Worm (Caenorhabditis elegans) whole organism, L1 larva: ENCODE results near the gene kup-1.

Source experiments
- C34B4.2 ChIP-seq: sonication (generic microtip); optimal IDR thresholded peaks from 2 replicates; lab custom pipeline; 2017; ENCODE audit warnings: mild to moderate bottlenecking, missing genetic modification characterization, missing compliant biosample characterization
- aha-1 ChIP-seq: fragments of 150-350 bp; optimal IDR thresholded peaks from 2 replicates; lab custom pipeline; 2014; ENCODE audit warnings: missing biosample characterization, missing genetic modification characterization
- aly-2 ChIP-seq: fragments of 150-350 bp; optimal IDR thresholded peaks from 2 replicates; lab custom pipeline; 2014; ENCODE audit warnings: missing biosample characterization, missing genetic modification characterization
- blmp-1 ChIP-seq: fragments of 150-350 bp; optimal IDR thresholded peaks from 2 replicates; lab custom pipeline; 2014; ENCODE audit warnings: missing biosample characterization, missing genetic modification characterization
- ceh-8 ChIP-seq: fragments of 200-800 bp; sonication (Bioruptor generic); optimal IDR thresholded peaks from 2 replicates; lab custom pipeline; 2018; ENCODE audit warnings: mild to moderate bottlenecking, missing genetic modification characterization, moderate library complexity, missing compliant biosample characterization
- efl-1 ChIP-seq, 4 experiments: fragments of 150-350 bp; optimal IDR thresholded peaks in 3 of 4; peaks in 1 of 4; 1 replicate in 1 of 4; 2 replicates in 3 of 4; lab custom pipeline; 2014; ENCODE audit warnings: missing biosample characterization in 2 of 4, missing genetic modification characterization in 2 of 4, missing genetic modification reagents in 2 of 4
- efl-3 ChIP-seq: fragments of 200-800 bp; sonication (Bioruptor generic); optimal IDR thresholded peaks from 2 replicates; lab custom pipeline; 2018; ENCODE audit warnings: mild to moderate bottlenecking, missing genetic modification characterization, missing compliant biosample characterization
- egl-27 ChIP-seq, 2 experiments: fragments of 150-350 bp in 1 of 2; sonication (generic microtip); optimal IDR thresholded peaks; 3 replicates each; lab custom pipeline; 2017 to 2018; ENCODE audit warnings: missing biosample characterization in 2 of 2, missing genetic modification characterization in 2 of 2, missing genetic modification reagents in 2 of 2
- elt-2 ChIP-seq: sonication (generic microtip); optimal IDR thresholded peaks from 2 replicates; lab custom pipeline; 2016; ENCODE audit warnings: missing genetic modification characterization, mild to moderate bottlenecking, inconsistent platforms, missing compliant biosample characterization, missing genetic modification reagents
- elt-3 ChIP-seq, 6 experiments: fragments of 150-350 bp in 1 of 6; sonication (generic microtip); optimal IDR thresholded peaks; 2 replicates each; lab custom pipeline; 2017 to 2018; ENCODE audit warnings: missing biosample characterization in 6 of 6, missing genetic modification characterization in 6 of 6, inconsistent platforms in 1 of 6
- ets-5 ChIP-seq: fragments of 200-800 bp; sonication (Bioruptor generic); IDR thresholded peaks from 2 replicates; pipeline ENCODE4 v1.3.6; 2022; ENCODE audit warnings: missing genetic modification characterization, missing compliant biosample characterization
- fkh-10 ChIP-seq: sonication (generic microtip); optimal IDR thresholded peaks from 2 replicates; lab custom pipeline; 2017; ENCODE audit warnings: missing biosample characterization, missing genetic modification reagents, missing genetic modification characterization
- fkh-4 ChIP-seq: sonication (generic microtip); optimal IDR thresholded peaks from 2 replicates; lab custom pipeline; 2016; ENCODE audit warnings: missing compliant biosample characterization, missing genetic modification characterization, borderline replicate concordance
- isw-1 ChIP-seq: fragments of 200-800 bp; sonication (Bioruptor generic); IDR thresholded peaks from 2 replicates; pipeline ENCODE4 v1.3.6; 2022; ENCODE audit warnings: missing genetic modification characterization, missing compliant biosample characterization
- lin-13 ChIP-seq: fragments of 150-350 bp; optimal IDR thresholded peaks from 2 replicates; lab custom pipeline; 2014; ENCODE audit warnings: missing biosample characterization, missing genetic modification reagents, missing genetic modification characterization
- lin-14 ChIP-seq: fragments of 200-800 bp; sonication (Bioruptor generic); optimal IDR thresholded peaks from 2 replicates; lab custom pipeline; 2018; ENCODE audit warnings: mild to moderate bottlenecking, missing genetic modification characterization, moderate library complexity, missing compliant biosample characterization
- lin-15B ChIP-seq: fragments of 150-350 bp; sonication (generic microtip); optimal IDR thresholded peaks from 3 replicates; lab custom pipeline; 2014; ENCODE audit warnings: missing biosample characterization, missing genetic modification characterization
- lin-35 ChIP-seq, 2 experiments: fragments of 150-350 bp; optimal IDR thresholded peaks; 2 replicates each; lab custom pipeline; 2014; ENCODE audit warnings: missing biosample characterization in 2 of 2, missing genetic modification characterization in 2 of 2, missing genetic modification reagents in 2 of 2
- lir-3 ChIP-seq: sonication (generic microtip); optimal IDR thresholded peaks from 2 replicates; lab custom pipeline; 2016; ENCODE audit warnings: mild to moderate bottlenecking, missing genetic modification characterization, moderate library complexity, missing compliant biosample characterization; ENCODE audit not compliant: poor library complexity
- lsy-2 ChIP-seq, 2 experiments: fragments of 150-350 bp; optimal IDR thresholded peaks; 2 replicates each; lab custom pipeline; 2014; ENCODE audit warnings: missing biosample characterization in 2 of 2, missing genetic modification characterization in 2 of 2
- mep-1 ChIP-seq: fragments of 150-350 bp; optimal IDR thresholded peaks from 2 replicates; lab custom pipeline; 2014; ENCODE audit warnings: missing biosample characterization, missing genetic modification characterization
- nhr-12 ChIP-seq: sonication (generic microtip); optimal IDR thresholded peaks from 2 replicates; lab custom pipeline; 2017; ENCODE audit warnings: missing biosample characterization, missing genetic modification characterization
- nhr-20 ChIP-seq: sonication (generic microtip); optimal IDR thresholded peaks from 2 replicates; lab custom pipeline; 2016; ENCODE audit warnings: mild to moderate bottlenecking, missing genetic modification characterization, missing compliant biosample characterization
- nhr-237 ChIP-seq: fragments of 150-350 bp; optimal IDR thresholded peaks from 2 replicates; lab custom pipeline; 2014; ENCODE audit warnings: missing biosample characterization, missing genetic modification characterization
- nhr-47 ChIP-seq: sonication (generic microtip); optimal IDR thresholded peaks from 2 replicates; lab custom pipeline; 2016; ENCODE audit warnings: mild to moderate bottlenecking, missing genetic modification characterization, moderate library complexity, missing compliant biosample characterization
- nhr-71 ChIP-seq: sonication (generic microtip); optimal IDR thresholded peaks from 2 replicates; lab custom pipeline; 2016; ENCODE audit warnings: mild to moderate bottlenecking, missing genetic modification characterization, moderate library complexity, missing compliant biosample characterization
- nhr-76 ChIP-seq: sonication (generic microtip); optimal IDR thresholded peaks from 2 replicates; lab custom pipeline; 2017; ENCODE audit warnings: missing biosample characterization, missing genetic modification characterization
- nhr-77 ChIP-seq: fragments of 150-350 bp; optimal IDR thresholded peaks from 2 replicates; lab custom pipeline; 2014; ENCODE audit warnings: missing biosample characterization, missing genetic modification characterization
- nhr-85 ChIP-seq: sonication (generic microtip); peaks from one replicate; lab custom pipeline; 2016; ENCODE audit warnings: missing genetic modification characterization, inconsistent platforms, missing compliant biosample characterization
- nhr-90 ChIP-seq: sonication (generic microtip); optimal IDR thresholded peaks from 2 replicates; lab custom pipeline; 2016; ENCODE audit warnings: mild to moderate bottlenecking, missing genetic modification characterization, missing compliant biosample characterization; ENCODE audit not compliant: poor library complexity
- snu-23 ChIP-seq: sonication (generic microtip); optimal IDR thresholded peaks from 2 replicates; lab custom pipeline; 2016; ENCODE audit warnings: missing genetic modification characterization, missing compliant biosample characterization
- sptf-1 ChIP-seq: fragments of 150-350 bp; optimal IDR thresholded peaks from 2 replicates; lab custom pipeline; 2014; ENCODE audit warnings: missing biosample characterization, missing genetic modification characterization
- tlp-1 ChIP-seq: fragments of 150-350 bp; optimal IDR thresholded peaks from 2 replicates; lab custom pipeline; 2014; ENCODE audit warnings: missing biosample characterization, missing genetic modification characterization
- unc-62 ChIP-seq: fragments of 150-350 bp; optimal IDR thresholded peaks from 2 replicates; lab custom pipeline; 2014; ENCODE audit warnings: missing biosample characterization, missing genetic modification reagents, missing genetic modification characterization
- zag-1 ChIP-seq: fragments of 150-350 bp; optimal IDR thresholded peaks from 2 replicates; lab custom pipeline; 2014; ENCODE audit warnings: missing biosample characterization, missing genetic modification characterization

kup-1 gene

DNA sequence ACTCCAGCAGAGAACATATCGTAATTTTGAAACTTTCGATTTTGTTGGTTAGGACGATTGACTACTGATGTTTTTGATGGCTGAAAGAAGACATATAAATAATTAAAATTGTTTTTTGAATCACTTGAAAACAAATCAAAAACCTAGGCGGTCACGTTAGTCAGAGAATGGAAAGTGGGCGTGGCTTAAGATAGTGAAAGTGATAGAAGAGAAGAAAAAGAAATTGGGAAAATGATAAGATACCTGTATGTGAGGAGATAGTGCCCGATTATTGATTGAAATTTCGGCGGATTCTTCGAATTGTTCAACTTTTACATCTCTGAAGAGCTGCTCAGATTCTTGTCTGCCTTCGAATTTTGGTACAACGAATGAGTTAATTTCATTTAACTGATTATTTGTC is 29.0 kb downstream of the kup-1 start:
- TF ChIP-seq egl-27 (tag; optimal IDR thresholded peaks at IDR 0.05; lab: Kevin White, UChicago) (no peak), snu-23 (GFP tag; lab: Kevin White, UChicago) (peak; percentile 10), efl-1 (optimal IDR thresholded peaks at IDR 0.05; lab: Kevin White, UChicago) (no peak), efl-1 (GFP tag; optimal IDR thresholded peaks at IDR 0.05 in 1 of 2; lab: Kevin White, UChicago) (peak in 1 of 2 experiments; percentile 86), lin-35 (GFP tag; optimal IDR thresholded peaks at IDR 0.05; lab: Kevin White, UChicago) (peak in 1 of 2 experiments; percentile 2), blmp-1 (tag; lab: Kevin White, UChicago) (peak; percentile 97), lin-15B (tag; lab: Kevin White, UChicago) (no peak), lin-14 (GFP tag; lab: Kevin White, UChicago) (peak; percentile 11), elt-3 (tag; optimal IDR thresholded peaks at IDR 0.05; lab: Kevin White, UChicago) (peak in 5 of 6 experiments; percentile 49 to 94 (median 71)), nhr-20 (peak; percentile 14), nhr-71 (tag; lab: Kevin White, UChicago) (peak; percentile 22), nhr-77 (tag; lab: Kevin White, UChicago) (no peak), nhr-85 (tag; lab: Kevin White, UChicago) (peak; percentile 53)

DNA sequence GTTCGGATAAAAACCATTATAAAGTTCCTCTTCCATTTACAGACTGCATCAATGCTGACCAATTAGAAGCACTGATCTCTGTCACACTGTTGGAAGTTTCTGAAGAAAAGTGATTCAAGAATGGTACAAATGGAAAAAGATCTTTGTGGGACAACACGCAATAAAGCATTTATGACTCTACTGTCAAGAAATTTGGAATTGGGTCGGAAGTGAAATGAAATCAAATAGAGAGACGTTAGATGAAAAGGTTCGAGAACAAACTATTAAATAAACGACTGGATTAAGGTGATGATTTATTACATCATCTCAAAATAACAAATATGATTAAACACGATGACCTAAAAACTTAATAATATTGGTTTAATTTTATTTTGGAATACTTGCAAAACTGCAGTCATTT is 34.2 kb downstream of the kup-1 start, which contains the start of gene F57F5.3:
Gene F57F5.3 (minus strand): TSS at position 101 of the 400 bp plus-strand sequence.
- TF ChIP-seq unc-62 (no peak), nhr-90 (tag; lab: Kevin White, UChicago) (no peak), tlp-1 (tag; lab: Kevin White, UChicago) (no peak), nhr-47 (tag; lab: Kevin White, UChicago) (no peak), efl-3 (GFP tag; lab: Kevin White, UChicago) (no peak), fkh-10 (no peak), nhr-237 (tag; lab: Kevin White, UChicago) (no peak), lin-13 (GFP tag; lab: Kevin White, UChicago) (no peak), aly-2 (tag; lab: Kevin White, UChicago) (no peak), efl-1 (optimal IDR thresholded peaks at IDR 0.05; lab: Kevin White, UChicago) (no peak), efl-1 (GFP tag; optimal IDR thresholded peaks at IDR 0.05 in 1 of 2; lab: Kevin White, UChicago) (no peak), snu-23 (GFP tag; lab: Kevin White, UChicago) (no peak), elt-2 (tag; lab: Kevin White, UChicago) (no peak), ets-5 (GFP tag; lab: Robert Waterston, UW) (no peak), isw-1 (GFP tag; lab: Robert Waterston, UW) (no peak), zag-1 (no peak)

DNA sequence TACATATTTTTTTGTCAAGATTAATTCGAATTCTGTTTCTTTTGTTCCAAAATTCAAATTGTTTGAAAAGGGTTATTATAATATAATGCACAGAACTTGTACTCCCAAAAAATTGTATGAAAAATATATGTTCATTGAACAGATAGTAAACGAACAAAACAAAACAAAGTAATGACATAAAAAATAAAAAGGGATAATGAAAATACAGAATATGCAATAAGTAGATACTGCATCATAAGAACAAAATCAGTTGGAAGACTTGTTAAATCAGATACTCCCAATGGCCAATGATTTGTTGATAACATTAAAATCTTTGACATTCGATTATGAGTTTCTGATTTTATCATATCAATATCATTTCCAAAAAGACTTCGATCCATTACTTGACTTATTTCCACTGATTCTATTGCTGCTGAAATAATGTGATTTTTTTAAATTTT is 36.2 kb downstream of the kup-1 start:
- TF ChIP-seq lin-15B (tag; lab: Kevin White, UChicago): no peak
- no peak for TF ChIP-seq nhr-90 (tag; lab: Kevin White, UChicago)
- TF ChIP-seq efl-1 (optimal IDR thresholded peaks at IDR 0.05; lab: Kevin White, UChicago): no peak
- TF ChIP-seq efl-1 (GFP tag; optimal IDR thresholded peaks at IDR 0.05 in 1 of 2; lab: Kevin White, UChicago): peak in 1 of 2 experiments; percentile 73
- TF ChIP-seq mep-1: no peak
- no peak for TF ChIP-seq elt-3 (tag; optimal IDR thresholded peaks at IDR 0.05; lab: Kevin White, UChicago)
- TF ChIP-seq C34B4.2 (tag; lab: Kevin White, UChicago): no peak
- TF ChIP-seq aly-2 (tag; lab: Kevin White, UChicago): peak; percentile 71
- TF ChIP-seq nhr-47 (tag; lab: Kevin White, UChicago): no peak
- no peak for TF ChIP-seq lir-3
- TF ChIP-seq fkh-10: no peak
- TF ChIP-seq nhr-71 (tag; lab: Kevin White, UChicago): peak; percentile 14
- no peak for TF ChIP-seq nhr-12 (tag; lab: Kevin White, UChicago)
- TF ChIP-seq fkh-4: no peak
- no peak for TF ChIP-seq zag-1
- TF ChIP-seq unc-62: no peak
- TF ChIP-seq elt-2 (tag; lab: Kevin White, UChicago): peak; percentile 18
- no peak for TF ChIP-seq aha-1 (tag; lab: Kevin White, UChicago)
- no peak for TF ChIP-seq lsy-2 (tag; optimal IDR thresholded peaks at IDR 0.05; lab: Kevin White, UChicago)
- no peak for TF ChIP-seq sptf-1
- TF ChIP-seq ceh-8 (GFP tag; lab: Kevin White, UChicago): no peak
- no peak for TF ChIP-seq nhr-76
